Worm (Caenorhabditis elegans): ENCODE measurements around the gene lec-11.

ce11 chrIV:6597298-6597697, 7.3 kb upstream of the lec-11 start, which contains the start of gene F38A5.6:
- no peak for TF ChIP-seq fkh-2 (tag; optimal IDR thresholded peaks at IDR 0.05)
- no peak for TF ChIP-seq R02D3.7 (tag; optimal IDR thresholded peaks at IDR 0.05)
- TF ChIP-seq snpc-4 (tag; optimal IDR thresholded peaks at IDR 0.05): no peak
- TF ChIP-seq mdl-1 (tag; optimal IDR thresholded peaks at IDR 0.05): no peak
- TF ChIP-seq mml-1 (tag; optimal IDR thresholded peaks at IDR 0.05): no peak
- TF ChIP-seq tbx-2 (tag; optimal IDR thresholded peaks at IDR 0.05): no peak
- TF ChIP-seq elt-2 (tag; optimal IDR thresholded peaks at IDR 0.05): no peak
- TF ChIP-seq ceh-16 (tag; optimal IDR thresholded peaks at IDR 0.05): no peak
